Worm (Caenorhabditis elegans): Measurements from ENCODE around the gene R09A8.9.
"Not testable (repeated sequence)": the region's sequence is repeated elsewhere in the genome, so short reads cannot be mapped to it uniquely, and the experiment has no call there.

R09A8.9 gene

ce11 chrX:12595954-12596353 is 7.8 kb upstream of the R09A8.9 start (continued):
- TF ChIP-seq zag-1 (tag; optimal IDR thresholded peaks at IDR 0.05) = no peak
- TF ChIP-seq attf-4 (tag; optimal IDR thresholded peaks at IDR 0.05) = no peak
- no peak for TF ChIP-seq nhr-111 (GFP tag; optimal IDR thresholded peaks at IDR 0.05)
- TF ChIP-seq set-16 (GFP tag; IDR thresholded peaks at IDR 0.05) = no peak
- TF ChIP-seq daf-16 (GFP tag; optimal IDR thresholded peaks at IDR 0.05) = no peak
- TF ChIP-seq daf-16 (tag; optimal IDR thresholded peaks at IDR 0.05) = peak; percentile 92
- TF ChIP-seq T20F7.1 (GFP tag; optimal IDR thresholded peaks at IDR 0.05) = no peak
- no peak for TF ChIP-seq R02D3.7 (tag; optimal IDR thresholded peaks at IDR 0.05)
- TF ChIP-seq nhr-42 (GFP tag; IDR thresholded peaks at IDR 0.05) = no peak
- TF ChIP-seq ceh-82 (tag; optimal IDR thresholded peaks at IDR 0.05) = no peak
- TF ChIP-seq hif-1 (tag; optimal IDR thresholded peaks at IDR 0.05) = no peak
- no peak for TF ChIP-seq mes-2 (tag; optimal IDR thresholded peaks at IDR 0.05; ENCODE audit: poor library complexity, severe bottlenecking)
- TF ChIP-seq nhr-76 (tag; optimal IDR thresholded peaks at IDR 0.05) = no peak
- no peak for TF ChIP-seq hlh-30 (tag; optimal IDR thresholded peaks at IDR 0.05; ENCODE audit: insufficient read depth)
- no peak for TF ChIP-seq tra-1 (GFP tag; IDR thresholded peaks at IDR 0.05)
- no peak for TF ChIP-seq Y105C5A.15 (GFP tag; IDR thresholded peaks at IDR 0.05)
- TF ChIP-seq nhr-28 (tag; optimal IDR thresholded peaks at IDR 0.05) = peak; percentile 35
- no peak for TF ChIP-seq lin-38 (GFP tag; IDR thresholded peaks at IDR 0.05)
- no peak for TF ChIP-seq spr-1 (tag; optimal IDR thresholded peaks at IDR 0.05)
- TF ChIP-seq dve-1 (tag; optimal IDR thresholded peaks at IDR 0.05; ENCODE audit: insufficient read depth) = peak; percentile 41
- TF ChIP-seq Y75B8A.6 (GFP tag; IDR thresholded peaks at IDR 0.05) = no peak
- no peak for TF ChIP-seq aha-1 (tag)

- TF ChIP-seq dmd-6 (GFP tag; IDR thresholded peaks at IDR 0.05) (no peak), aha-1 (tag) (peak; percentile 53)
Measured at ce11 chrX:12596868-12597267, 6.9 kb upstream of the R09A8.9 start, which contains the start of gene T24D5.4. Gene T24D5.4, plus strand, starts transcription at chrX:12597168.

ce11 chrX:12602611-12603010 is 1.1 kb upstream of the R09A8.9 start:
- TF ChIP-seq unc-62 (GFP tag; optimal IDR thresholded peaks at IDR 0.05 in 1 of 2) (peak in 1 of 2 experiments; percentile 91), unc-62 (tag; optimal IDR thresholded peaks at IDR 0.05) (no peak), T20F7.1 (GFP tag; optimal IDR thresholded peaks at IDR 0.05) (no peak)

ce11 chrX:12607578-12607977 is 3.8 kb downstream of the R09A8.9 start:
- 0 out of 2 replicates have a peak, but pooled peaks have one; percentile 56 for TF ChIP-seq daf-8 (GFP tag; IDR thresholded peaks at IDR 0.05)
- TF ChIP-seq set-16 (GFP tag; IDR thresholded peaks at IDR 0.05) = peak; percentile 60

ce11 chrX:12613451-12613850 is 9.7 kb downstream of the R09A8.9 start, which contains the start of gene R09A8.1:
Gene R09A8.1, plus strand, starts transcription at chrX:12613751.
- not testable (repeated sequence) for TF ChIP-seq tra-1 (GFP tag; IDR thresholded peaks at IDR 0.05); hlh-30 (tag; optimal IDR thresholded peaks at IDR 0.05; ENCODE audit: insufficient read depth); unc-130 (GFP tag; optimal IDR thresholded peaks at IDR 0.05)

- TF ChIP-seq ZK546.5 (tag; optimal IDR thresholded peaks at IDR 0.05) = no peak
- peak; percentile 66 for TF ChIP-seq set-16 (GFP tag; IDR thresholded peaks at IDR 0.05)
- TF ChIP-seq cey-2 (tag; optimal IDR thresholded peaks at IDR 0.05; ENCODE audit: borderline replicate concordance, insufficient read depth) = no peak
- TF ChIP-seq daf-16 (GFP tag; optimal IDR thresholded peaks at IDR 0.05) = no peak
- no peak for TF ChIP-seq daf-16 (tag; optimal IDR thresholded peaks at IDR 0.05)
Measured at ce11 chrX:12618447-12618846, 14.7 kb downstream of the R09A8.9 start.

- TF ChIP-seq nhr-77 (tag; optimal IDR thresholded peaks at IDR 0.05) = no peak
- TF ChIP-seq duxl-1 (tag; optimal IDR thresholded peaks at IDR 0.05; ENCODE audit: poor library complexity) = no peak
- no peak for TF ChIP-seq ceh-44 (GFP tag; IDR thresholded peaks at IDR 0.05)
Measured at ce11 chrX:12619165-12619564, 15.4 kb downstream of the R09A8.9 start, which contains the start of gene R09A8.2. Gene R09A8.2, plus strand, starts transcription at chrX:12619465.
